Worm (Caenorhabditis elegans) whole organism, L2 larva: ENCODE data around the gene perm-3.

Experiments used
- C34F6.9 ChIP-seq: fragments of 150-350 bp; optimal IDR thresholded peaks from 2 replicates; lab custom pipeline; 2014; ENCODE audit warnings: missing biosample characterization, missing genetic modification characterization
- F13H6.1 ChIP-seq: sonication (generic microtip); optimal IDR thresholded peaks from 2 replicates; lab custom pipeline; 2016; ENCODE audit warnings: missing genetic modification characterization, missing compliant biosample characterization
- R02D3.7 ChIP-seq: fragments of 150-350 bp; optimal IDR thresholded peaks from 2 replicates; lab custom pipeline; 2014; ENCODE audit warnings: missing biosample characterization, missing genetic modification characterization
- Y55F3AM.14 ChIP-seq: fragments of 200-800 bp; sonication (Bioruptor generic); optimal IDR thresholded peaks from 2 replicates; lab custom pipeline; 2018; ENCODE audit warnings: mild to moderate bottlenecking, missing genetic modification characterization, missing compliant biosample characterization
- ZK546.5 ChIP-seq: sonication (generic microtip); optimal IDR thresholded peaks from 2 replicates; lab custom pipeline; 2017; ENCODE audit warnings: missing biosample characterization, missing genetic modification characterization
- aly-2 ChIP-seq: fragments of 150-350 bp; optimal IDR thresholded peaks from 2 replicates; lab custom pipeline; 2014; ENCODE audit warnings: missing biosample characterization, missing genetic modification characterization
- ama-1 ChIP-seq: fragments of 150-350 bp; optimal IDR thresholded peaks from 2 replicates; lab custom pipeline; 2018; ENCODE audit warnings: inconsistent platforms
- ceh-16 ChIP-seq: fragments of 150-350 bp; optimal IDR thresholded peaks from 2 replicates; lab custom pipeline; 2014; ENCODE audit warnings: missing biosample characterization, missing genetic modification characterization
- crh-2 ChIP-seq: sonication (generic microtip); optimal IDR thresholded peaks from 2 replicates; lab custom pipeline; 2017; ENCODE audit warnings: missing biosample characterization, missing genetic modification characterization
- dmd-4 ChIP-seq: sonication (generic microtip); optimal IDR thresholded peaks from 2 replicates; lab custom pipeline; 2017; ENCODE audit warnings: missing biosample characterization, missing genetic modification characterization
- egl-27 ChIP-seq: sonication (generic microtip); optimal IDR thresholded peaks from 3 replicates; lab custom pipeline; 2017; ENCODE audit warnings: missing biosample characterization, missing genetic modification reagents, missing genetic modification characterization
- elt-1 ChIP-seq: fragments of 150-350 bp; optimal IDR thresholded peaks from 2 replicates; lab custom pipeline; 2014; ENCODE audit warnings: missing biosample characterization, missing genetic modification characterization
- elt-3 ChIP-seq: sonication (generic microtip); optimal IDR thresholded peaks from 2 replicates; lab custom pipeline; 2017; ENCODE audit warnings: missing biosample characterization, missing genetic modification characterization
- fos-1 ChIP-seq: fragments of 150-350 bp; optimal IDR thresholded peaks from 2 replicates; lab custom pipeline; 2014; ENCODE audit warnings: missing biosample characterization, missing genetic modification characterization
- gmeb-1 ChIP-seq: fragments of 150-350 bp; optimal IDR thresholded peaks from 2 replicates; lab custom pipeline; 2014; ENCODE audit warnings: missing biosample characterization, missing genetic modification characterization
- lin-11 ChIP-seq: fragments of 150-350 bp; sonication (generic microtip); optimal IDR thresholded peaks from 2 replicates; lab custom pipeline; 2014; ENCODE audit warnings: missing biosample characterization, missing genetic modification characterization, inconsistent platforms, mixed read lengths
- lin-13 ChIP-seq: fragments of 150-350 bp; optimal IDR thresholded peaks from 2 replicates; lab custom pipeline; 2014; ENCODE audit warnings: missing biosample characterization, missing genetic modification reagents, missing genetic modification characterization
- mab-5 ChIP-seq: fragments of 150-350 bp; optimal IDR thresholded peaks from 2 replicates; lab custom pipeline; 2014; ENCODE audit warnings: missing biosample characterization, missing genetic modification characterization
- mbf-1 ChIP-seq: sonication (generic microtip); optimal IDR thresholded peaks from 2 replicates; lab custom pipeline; 2017; ENCODE audit warnings: missing biosample characterization, missing genetic modification characterization
- mdl-1 ChIP-seq, 2 experiments: fragments of 150-350 bp in 1 of 2; sonication (generic microtip) in 1 of 2; optimal IDR thresholded peaks; 2 replicates each; lab custom pipeline; 2017; ENCODE audit warnings: missing biosample characterization in 2 of 2, missing genetic modification characterization in 2 of 2
- nhr-10 ChIP-seq: sonication (generic microtip); optimal IDR thresholded peaks from 2 replicates; lab custom pipeline; 2017; ENCODE audit warnings: missing biosample characterization, missing genetic modification characterization
- nhr-11 ChIP-seq: fragments of 150-350 bp; optimal IDR thresholded peaks from 2 replicates; lab custom pipeline; 2014; ENCODE audit warnings: missing biosample characterization, missing genetic modification characterization
- nhr-12 ChIP-seq: fragments of 150-350 bp; optimal IDR thresholded peaks from 2 replicates; lab custom pipeline; 2014; ENCODE audit warnings: missing biosample characterization, missing genetic modification characterization
- nhr-129 ChIP-seq: fragments of 150-350 bp; optimal IDR thresholded peaks from 2 replicates; lab custom pipeline; 2014; ENCODE audit warnings: missing biosample characterization, missing genetic modification characterization
- nhr-23 ChIP-seq: fragments of 150-350 bp; optimal IDR thresholded peaks from 2 replicates; lab custom pipeline; 2014; ENCODE audit warnings: missing biosample characterization, missing genetic modification reagents, missing genetic modification characterization
- nhr-237 ChIP-seq: fragments of 150-350 bp; optimal IDR thresholded peaks from 2 replicates; lab custom pipeline; 2014; ENCODE audit warnings: missing biosample characterization, missing genetic modification characterization
- nhr-25 ChIP-seq: fragments of 150-350 bp; sonication (generic microtip); optimal IDR thresholded peaks from 3 replicates; lab custom pipeline; 2014; ENCODE audit warnings: missing biosample characterization, missing genetic modification characterization
- nhr-77 ChIP-seq: fragments of 150-350 bp; optimal IDR thresholded peaks from 2 replicates; lab custom pipeline; 2014; ENCODE audit warnings: missing biosample characterization, missing genetic modification characterization
- sem-4 ChIP-seq: fragments of 150-350 bp; optimal IDR thresholded peaks from 2 replicates; lab custom pipeline; 2014; ENCODE audit warnings: missing biosample characterization, missing genetic modification reagents, missing genetic modification characterization
- sma-3 ChIP-seq: sonication (generic microtip); optimal IDR thresholded peaks from 2 replicates; lab custom pipeline; 2016; ENCODE audit warnings: missing genetic modification reagents, missing genetic modification characterization, missing compliant biosample characterization
- snpc-4 ChIP-seq: fragments of 150-350 bp; optimal IDR thresholded peaks from 2 replicates; lab custom pipeline; 2014; ENCODE audit warnings: missing biosample characterization, missing genetic modification characterization
- unc-39 ChIP-seq: fragments of 150-350 bp; optimal IDR thresholded peaks from 2 replicates; lab custom pipeline; 2014; ENCODE audit warnings: missing biosample characterization, missing genetic modification characterization
- unc-55 ChIP-seq: fragments of 150-350 bp; sonication (generic microtip); optimal IDR thresholded peaks from 3 replicates; lab custom pipeline; 2014; ENCODE audit warnings: missing biosample characterization, missing genetic modification reagents, missing genetic modification characterization
- unc-62 ChIP-seq: fragments of 150-350 bp; optimal IDR thresholded peaks from 2 replicates; lab custom pipeline; 2014; ENCODE audit warnings: missing biosample characterization, missing genetic modification reagents, missing genetic modification characterization
- zag-1 ChIP-seq: fragments of 150-350 bp; optimal IDR thresholded peaks from 2 replicates; lab custom pipeline; 2014; ENCODE audit warnings: missing biosample characterization, missing genetic modification characterization

The perm-3 gene

DNA sequence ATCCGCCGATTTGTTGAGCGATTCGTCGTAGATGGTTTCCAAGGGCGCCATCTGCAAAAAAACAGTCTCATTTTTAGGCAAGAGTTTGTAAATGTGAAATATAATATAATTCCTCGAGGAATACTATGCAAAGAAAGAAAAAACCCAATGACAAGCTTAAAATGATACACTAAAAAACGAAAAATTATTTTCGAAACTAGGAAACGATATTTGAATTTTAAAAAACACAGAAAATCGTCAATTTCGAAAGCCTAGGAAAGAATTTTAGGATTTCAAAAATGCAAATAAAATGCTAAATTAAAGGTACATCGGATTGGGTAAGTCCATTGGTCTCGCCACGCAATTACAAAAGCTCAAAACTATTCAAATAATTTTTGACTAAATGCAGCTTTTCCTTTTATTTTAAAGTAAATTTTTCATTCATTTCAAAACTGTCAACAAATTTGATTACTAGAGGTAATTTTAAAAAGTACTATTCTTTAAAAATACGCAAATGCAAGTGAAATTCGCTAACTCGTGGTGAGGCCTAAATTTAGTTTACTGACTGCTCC is 3.0 kb downstream of the perm-3 start, which contains the start of the genes htp-1 and ZK616.5:
Gene htp-1 (minus strand): TSS at position 51 of the 551 bp plus-strand sequence.
Gene ZK616.5 (plus strand): TSS at position 423 of the 551 bp plus-strand sequence.
- TF ChIP-seq elt-3 (tag; lab: Kevin White, UChicago) (no peak), aly-2 (no peak), mbf-1 (tag; lab: Kevin White, UChicago) (no peak), gmeb-1 (tag; lab: Kevin White, UChicago) (no peak), ama-1 (lab: Kevin White, UChicago) (no peak), nhr-237 (tag; lab: Kevin White, UChicago) (no peak), lin-11 (tag; lab: Kevin White, UChicago) (no peak), nhr-10 (no peak), snpc-4 (tag; lab: Kevin White, UChicago) (no peak), lin-13 (no peak), F13H6.1 (tag; lab: Kevin White, UChicago) (no peak), fos-1 (tag; lab: Kevin White, UChicago) (no peak), unc-39 (tag; lab: Kevin White, UChicago) (no peak), nhr-11 (tag; lab: Kevin White, UChicago) (no peak), ZK546.5 (tag; lab: Kevin White, UChicago) (no peak)

ce11 chrIV:5389951-5390350 is 4.7 kb downstream of the perm-3 start:
- TF ChIP-seq nhr-237 (tag; lab: Kevin White, UChicago) (no peak), elt-3 (tag; lab: Kevin White, UChicago) (no peak), aly-2 (no peak), R02D3.7 (no peak), nhr-25 (tag; lab: Kevin White, UChicago) (peak; percentile 13)

DNA sequence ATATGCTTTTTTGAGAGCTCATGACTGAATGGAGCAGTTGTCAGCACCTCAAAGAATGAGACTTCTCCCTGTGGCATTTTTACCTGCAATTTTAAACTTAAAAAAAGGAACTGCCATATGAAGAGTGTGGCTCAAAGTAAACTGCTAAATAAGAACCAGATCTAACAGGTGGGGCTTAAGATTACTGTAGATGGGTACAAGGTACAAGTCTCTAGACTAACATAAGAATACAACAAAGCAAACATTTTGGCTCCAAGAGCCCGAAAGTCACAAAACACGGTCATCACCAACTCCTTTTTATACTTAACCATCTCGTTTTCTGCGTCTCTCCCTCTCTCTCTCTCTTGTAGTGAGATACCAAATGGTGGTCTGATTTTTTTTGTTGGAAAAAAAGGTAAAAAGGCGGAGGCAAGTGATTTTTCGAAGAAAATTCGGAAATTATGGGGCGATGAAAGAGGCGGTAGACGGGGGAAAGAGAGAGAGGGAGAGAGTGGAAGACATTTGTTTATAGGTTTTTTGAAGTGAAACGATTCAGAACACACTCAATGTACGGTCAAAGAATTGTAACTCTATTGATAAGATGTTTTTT is 6.0 kb downstream of the perm-3 start, which contains the start of gene elo-6:
Gene elo-6 (minus strand): TSS at position 83 of the 589 bp plus-strand sequence.
- no peak for TF ChIP-seq R02D3.7
- peak; percentile 29 for TF ChIP-seq crh-2
- no peak for TF ChIP-seq unc-62
- TF ChIP-seq sma-3 (GFP tag; lab: Kevin White, UChicago) = peak; percentile 7
- no peak for TF ChIP-seq nhr-12 (tag; lab: Kevin White, UChicago)
- no peak for TF ChIP-seq unc-55 (GFP tag; lab: Kevin White, UChicago)
- TF ChIP-seq mdl-1 (tag; optimal IDR thresholded peaks at IDR 0.05; lab: Kevin White, UChicago) = no peak
- TF ChIP-seq unc-39 (tag; lab: Kevin White, UChicago) = no peak
- no peak for TF ChIP-seq gmeb-1 (tag; lab: Kevin White, UChicago)
- TF ChIP-seq lin-13 = peak; percentile 1
- no peak for TF ChIP-seq mab-5
- TF ChIP-seq nhr-10 = no peak
- no peak for TF ChIP-seq nhr-11 (tag; lab: Kevin White, UChicago)
- no peak for TF ChIP-seq ZK546.5 (tag; lab: Kevin White, UChicago)
- no peak for TF ChIP-seq elt-1 (tag; lab: Kevin White, UChicago)
- peak; percentile 54 for TF ChIP-seq nhr-129 (tag; lab: Kevin White, UChicago)
- TF ChIP-seq F13H6.1 (tag; lab: Kevin White, UChicago) = peak; percentile 31
- TF ChIP-seq nhr-23 (tag; lab: Kevin White, UChicago) = no peak
- TF ChIP-seq zag-1 (tag; lab: Kevin White, UChicago) = no peak
- TF ChIP-seq fos-1 (tag; lab: Kevin White, UChicago) = peak; percentile 57
- no peak for TF ChIP-seq egl-27
- no peak for TF ChIP-seq nhr-77 (tag; lab: Kevin White, UChicago)
- TF ChIP-seq ama-1 (lab: Kevin White, UChicago) = peak; percentile 35
- no peak for TF ChIP-seq sem-4
- no peak for TF ChIP-seq dmd-4 (tag; lab: Kevin White, UChicago)
- TF ChIP-seq, all 48 proteins: peak for 7

DNA sequence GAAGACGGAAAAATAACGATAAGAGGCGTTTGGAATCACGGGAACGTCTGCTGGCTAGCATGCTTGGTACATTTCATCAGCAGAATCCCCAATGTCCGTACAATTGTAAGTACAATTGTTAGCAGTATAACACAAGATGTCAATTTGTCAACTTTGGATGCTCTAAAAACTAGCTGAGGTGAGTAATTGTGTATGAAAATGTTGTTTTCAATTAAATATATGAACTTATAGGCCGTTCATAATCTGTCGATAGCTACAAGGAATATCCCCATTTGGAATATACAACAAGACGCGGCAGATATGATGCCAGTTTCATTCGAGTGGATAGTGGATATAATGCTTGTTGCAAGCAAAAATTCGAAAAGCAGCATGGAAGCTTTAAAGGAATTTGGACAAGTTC is 9.6 kb downstream of the perm-3 start, which contains the start of gene F41H10.12:
Gene F41H10.12 (plus strand): TSS at position 301 of the 400 bp plus-strand sequence.
- TF ChIP-seq Y55F3AM.14 (GFP tag; lab: Kevin White, UChicago) (no peak), unc-39 (tag; lab: Kevin White, UChicago) (no peak), ceh-16 (tag; lab: Kevin White, UChicago) (no peak), crh-2 (no peak), egl-27 (no peak), nhr-25 (tag; lab: Kevin White, UChicago) (no peak), nhr-10 (no peak), nhr-237 (tag; lab: Kevin White, UChicago) (no peak), unc-55 (GFP tag; lab: Kevin White, UChicago) (no peak), snpc-4 (tag; lab: Kevin White, UChicago) (no peak), C34F6.9 (no peak), elt-3 (tag; lab: Kevin White, UChicago) (no peak), gmeb-1 (tag; lab: Kevin White, UChicago) (no peak)
